Fruit fly (Drosophila melanogaster): ENCODE measurements around the gene OdsH.

The OdsH gene

DNA sequence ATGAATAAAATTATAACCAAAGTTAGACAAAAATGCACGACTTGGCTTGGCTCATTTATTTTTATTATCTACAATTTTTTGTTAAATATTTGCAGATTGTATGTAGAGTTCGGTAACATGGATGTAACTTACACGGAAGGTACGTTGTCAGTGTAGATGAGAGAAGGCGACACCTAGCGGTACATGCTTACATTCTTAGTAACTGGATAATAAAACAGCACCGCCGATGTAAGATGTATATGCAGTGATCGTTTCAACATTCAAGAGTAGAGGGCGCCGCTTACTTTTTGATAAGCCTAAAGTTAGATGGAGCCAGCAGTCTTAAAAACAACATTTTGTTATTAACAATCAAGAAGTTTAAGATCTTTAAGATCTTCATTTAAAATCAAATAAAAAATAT, 39.2 kb upstream of the OdsH start:
- no peak for TF ChIP-seq N (GFP tag; optimal IDR thresholded peaks at IDR 0.05)
- no peak for TF ChIP-seq CG32264 (GFP tag; optimal IDR thresholded peaks at IDR 0.05)
- no peak for TF ChIP-seq psq (GFP tag; optimal IDR thresholded peaks at IDR 0.05)
- no peak for TF ChIP-seq tai (GFP tag; optimal IDR thresholded peaks at IDR 0.05)
- TF ChIP-seq HLH106 (tag; optimal IDR thresholded peaks at IDR 0.05), result peak; percentile 40
- TF ChIP-seq Jra (GFP tag; optimal IDR thresholded peaks at IDR 0.05), result no peak
- peak; percentile 43 for TF ChIP-seq h (GFP tag; optimal IDR thresholded peaks at IDR 0.05)
- TF ChIP-seq sage (GFP tag; optimal IDR thresholded peaks at IDR 0.05), result no peak
- no peak for TF ChIP-seq brk (GFP tag; optimal IDR thresholded peaks at IDR 0.05)
- TF ChIP-seq Hr83 (GFP tag; optimal IDR thresholded peaks at IDR 0.05; ENCODE audit: poor library complexity, severe bottlenecking), result peak; percentile 14
- no peak for TF ChIP-seq Hr78 (GFP tag; optimal IDR thresholded peaks at IDR 0.05)
- peak; percentile 18 for TF ChIP-seq fru (GFP tag; optimal IDR thresholded peaks at IDR 0.05)
- peak; percentile 44 for TF ChIP-seq rgr (GFP tag; optimal IDR thresholded peaks at IDR 0.05)
- no peak for TF ChIP-seq Vsx2 (GFP tag; optimal IDR thresholded peaks at IDR 0.05; ENCODE audit: partially characterized antibody)
- no peak for TF ChIP-seq dl (GFP tag; optimal IDR thresholded peaks at IDR 0.05; ENCODE audit: insufficient read depth in 1 of 2, partially characterized antibody in 2 of 2)
- TF ChIP-seq lola (GFP tag; optimal IDR thresholded peaks at IDR 0.05), result no peak
- peak; percentile 12 for TF ChIP-seq ey (GFP tag; optimal IDR thresholded peaks at IDR 0.05)
- TF ChIP-seq GATAd (GFP tag; optimal IDR thresholded peaks at IDR 0.05), result no peak
- no peak for TF ChIP-seq Mio (GFP tag; optimal IDR thresholded peaks at IDR 0.05)
- no peak for TF ChIP-seq usp (GFP tag; optimal IDR thresholded peaks at IDR 0.05)
- TF ChIP-seq Sp1 (GFP tag; optimal IDR thresholded peaks at IDR 0.05), result no peak
- peak; percentile 60 for TF ChIP-seq OdsH (GFP tag; optimal IDR thresholded peaks at IDR 0.05)
- TF ChIP-seq CrebA (GFP tag; optimal IDR thresholded peaks at IDR 0.05; ENCODE audit: borderline replicate concordance), result no peak
- no peak for TF ChIP-seq br (GFP tag; optimal IDR thresholded peaks at IDR 0.05)
- TF ChIP-seq Abd-B (GFP tag; optimal IDR thresholded peaks at IDR 0.05), result no peak
- no peak for TF ChIP-seq CG9705 (GFP tag; optimal IDR thresholded peaks at IDR 0.05)
- TF ChIP-seq dsf (GFP tag; optimal IDR thresholded peaks at IDR 0.05; ENCODE audit: borderline replicate concordance), result no peak
- TF ChIP-seq Dif (GFP tag; optimal IDR thresholded peaks at IDR 0.05; ENCODE audit: partially characterized antibody), result no peak
- TF ChIP-seq foxo (GFP tag; optimal IDR thresholded peaks at IDR 0.05), result peak in 1 of 2 experiments; percentile 56
- TF ChIP-seq sv (GFP tag; optimal IDR thresholded peaks at IDR 0.05), result no peak
- TF ChIP-seq Dfd (GFP tag; optimal IDR thresholded peaks at IDR 0.05), result no peak
- no peak for TF ChIP-seq jim (GFP tag; optimal IDR thresholded peaks at IDR 0.05)
- TF ChIP-seq Myc (optimal IDR thresholded peaks at IDR 0.05), result peak; percentile 57
- TF ChIP-seq Rel (GFP tag; optimal IDR thresholded peaks at IDR 0.05), result no peak
- no peak for TF ChIP-seq Rel (tag; optimal IDR thresholded peaks at IDR 0.05)
- TF ChIP-seq woc (GFP tag; optimal IDR thresholded peaks at IDR 0.05), result no peak
- TF ChIP-seq dmrt93B (GFP tag; optimal IDR thresholded peaks at IDR 0.05), result no peak
- no peak for TF ChIP-seq Hnf4 (GFP tag; optimal IDR thresholded peaks at IDR 0.05)
- TF ChIP-seq pan (optimal IDR thresholded peaks at IDR 0.05), result no peak

DNA sequence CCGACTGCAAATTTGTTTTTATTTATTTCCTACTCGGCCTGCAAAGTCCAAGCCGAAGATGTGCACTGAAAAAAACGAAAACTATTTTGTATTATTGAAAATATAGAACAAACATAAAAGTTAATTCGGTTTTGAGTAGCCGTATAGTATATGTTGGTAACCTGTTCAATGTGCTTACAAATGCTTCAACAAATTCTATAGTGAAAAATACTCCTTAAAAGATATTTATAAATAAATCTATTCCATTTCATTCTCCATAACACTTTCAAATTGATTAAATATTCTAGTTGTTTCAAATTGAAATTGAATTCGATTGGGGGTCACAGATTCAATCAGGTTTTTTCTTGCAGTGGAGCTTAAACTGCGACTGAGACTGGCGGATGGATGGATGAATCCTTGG, 35.7 kb upstream of the OdsH start:
- TF ChIP-seq foxo (GFP tag; optimal IDR thresholded peaks at IDR 0.05) (peak in 1 of 2 experiments; percentile 27), usp (GFP tag; optimal IDR thresholded peaks at IDR 0.05) (no peak), h (GFP tag; optimal IDR thresholded peaks at IDR 0.05) (peak; percentile 27), Mio (GFP tag; optimal IDR thresholded peaks at IDR 0.05) (no peak), OdsH (GFP tag; optimal IDR thresholded peaks at IDR 0.05) (peak; percentile 63), tai (GFP tag; optimal IDR thresholded peaks at IDR 0.05) (no peak), sv (GFP tag; optimal IDR thresholded peaks at IDR 0.05) (no peak), Hr78 (GFP tag; optimal IDR thresholded peaks at IDR 0.05) (no peak), Sp1 (GFP tag; optimal IDR thresholded peaks at IDR 0.05) (peak; percentile 26), HLH106 (tag; optimal IDR thresholded peaks at IDR 0.05) (peak; percentile 29), lola (GFP tag; optimal IDR thresholded peaks at IDR 0.05) (no peak), Hnf4 (GFP tag; optimal IDR thresholded peaks at IDR 0.05) (no peak), CG32264 (GFP tag; optimal IDR thresholded peaks at IDR 0.05) (no peak)

DNA sequence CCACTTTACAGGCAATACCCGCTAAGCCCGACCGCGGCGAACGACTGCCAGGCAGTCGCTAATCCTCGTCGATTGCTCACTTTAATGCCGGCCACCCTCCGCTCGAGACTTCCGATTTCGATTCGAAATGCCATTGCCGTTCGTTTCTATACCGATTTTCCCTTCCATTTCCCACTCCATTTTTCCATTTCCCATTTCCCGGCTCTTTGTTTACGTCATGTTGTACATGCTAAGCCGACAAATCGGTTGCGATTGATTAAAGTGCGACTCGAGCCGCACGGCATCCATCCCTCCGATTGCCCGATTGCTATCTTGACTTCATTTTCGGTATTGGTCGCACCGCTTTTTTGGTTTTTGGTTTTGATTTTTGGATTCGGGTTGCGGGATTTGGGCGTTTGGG, 34.0 kb upstream of the OdsH start:
- TF ChIP-seq woc (GFP tag; optimal IDR thresholded peaks at IDR 0.05) (no peak), tai (GFP tag; optimal IDR thresholded peaks at IDR 0.05) (no peak), GATAd (GFP tag; optimal IDR thresholded peaks at IDR 0.05) (no peak)

Measured in whole organism, wandering third instar larva.